Worm (Caenorhabditis elegans): Measurements from ENCODE around the gene EEED8.15.

Gene EEED8.15

ce11 chrII:5418929-5419328 is at the start of gene EEED8.15:
TSS of gene EEED8.15 (plus strand) at chrII:5419229.
- TF ChIP-seq ceh-9 (tag; optimal IDR thresholded peaks at IDR 0.05) = no peak
- TF ChIP-seq rnt-1 (tag; optimal IDR thresholded peaks at IDR 0.05) = no peak
- TF ChIP-seq hlh-6 (tag; optimal IDR thresholded peaks at IDR 0.05) = no peak
- TF ChIP-seq K02D7.2 (tag; optimal IDR thresholded peaks at IDR 0.05) = no peak
- no peak for TF ChIP-seq odd-2 (tag; optimal IDR thresholded peaks at IDR 0.05)
- TF ChIP-seq ceh-22 (tag; optimal IDR thresholded peaks at IDR 0.05) = no peak
- TF ChIP-seq hlh-15 (tag; optimal IDR thresholded peaks at IDR 0.05) = no peak
- no peak for TF ChIP-seq unc-86 (tag; optimal IDR thresholded peaks at IDR 0.05)

- TF ChIP-seq K09A11.1 (tag; optimal IDR thresholded peaks at IDR 0.05; ENCODE audit: insufficient read depth) (no peak), unc-3 (GFP tag; conservative IDR thresholded peaks at IDR 0.05) (no peak), unc-3 (tag; optimal IDR thresholded peaks at IDR 0.05) (no peak), F13H6.1 (tag; optimal IDR thresholded peaks at IDR 0.05) (no peak), ztf-16 (tag; optimal IDR thresholded peaks at IDR 0.05) (no peak), dmd-4 (tag; optimal IDR thresholded peaks at IDR 0.05; ENCODE audit: borderline replicate concordance) (no peak), fax-1 (tag; optimal IDR thresholded peaks at IDR 0.05) (no peak), zip-5 (tag; optimal IDR thresholded peaks at IDR 0.05) (no peak), pag-3 (tag; optimal IDR thresholded peaks at IDR 0.05; ENCODE audit: borderline replicate concordance) (no peak), ceh-9 (tag; optimal IDR thresholded peaks at IDR 0.05) (no peak), tbx-7 (tag; optimal IDR thresholded peaks at IDR 0.05) (no peak), hlh-13 (GFP tag; optimal IDR thresholded peaks at IDR 0.05) (no peak), hlh-8 (tag; optimal IDR thresholded peaks at IDR 0.05) (no peak), tbx-2 (tag; optimal IDR thresholded peaks at IDR 0.05) (no peak), elt-4 (tag; optimal IDR thresholded peaks at IDR 0.05) (no peak)
These were observed 48.4 kb upstream of the EEED8.15 start, which contains the start of gene F09E5.12 for ce11 chrII:5370641-5371040. TSS of gene F09E5.12 (minus strand) at chrII:5370741.

ce11 chrII:5373275-5374047 is 45.6 kb upstream of the EEED8.15 start, which contains the start of the genes agt-2 and F09E5.3:
TSS of gene agt-2 (minus strand) at chrII:5373827.
TSS of gene F09E5.3 (plus strand) at chrII:5373997.
- TF ChIP-seq eyg-1 (tag; optimal IDR thresholded peaks at IDR 0.05) (no peak), ets-4 (tag; optimal IDR thresholded peaks at IDR 0.05) (peak; percentile 47), nfya-1 (tag; optimal IDR thresholded peaks at IDR 0.05) (peak; percentile 81), ceh-2 (tag; optimal IDR thresholded peaks at IDR 0.05) (peak; percentile 7), ceh-48 (tag; optimal IDR thresholded peaks at IDR 0.05) (peak; percentile 40), madf-2 (tag; optimal IDR thresholded peaks at IDR 0.05) (peak; percentile 39), ceh-45 (GFP tag; IDR thresholded peaks at IDR 0.05) (peak; percentile 23; the same call in 1 of the 2 replicates), ceh-31 (tag; optimal IDR thresholded peaks at IDR 0.05) (peak; percentile 42), ztf-16 (tag; optimal IDR thresholded peaks at IDR 0.05) (no peak), ref-2 (tag; optimal IDR thresholded peaks at IDR 0.05) (peak; percentile 31), dve-1 (tag; optimal IDR thresholded peaks at IDR 0.05) (peak; percentile 68), tbx-2 (tag; optimal IDR thresholded peaks at IDR 0.05) (peak; percentile 55), dmd-4 (tag; optimal IDR thresholded peaks at IDR 0.05; ENCODE audit: borderline replicate concordance) (no peak), unc-42 (tag; optimal IDR thresholded peaks at IDR 0.05) (peak; percentile 65), ceh-30 (tag; optimal IDR thresholded peaks at IDR 0.05) (peak; percentile 92), elt-2 (tag; optimal IDR thresholded peaks at IDR 0.05) (peak; percentile 97), ceh-18 (tag; optimal IDR thresholded peaks at IDR 0.05) (peak; percentile 56), unc-55 (GFP tag; optimal IDR thresholded peaks at IDR 0.05) (peak; percentile 8), hlh-30 (tag; optimal IDR thresholded peaks at IDR 0.05; ENCODE audit: insufficient read depth) (peak; percentile 42), hlh-8 (tag; optimal IDR thresholded peaks at IDR 0.05) (no peak), ceh-19 (GFP tag; optimal IDR thresholded peaks at IDR 0.05) (no peak), ceh-34 (tag; optimal IDR thresholded peaks at IDR 0.05) (peak; percentile 57), Y22D7AL.16 (tag; optimal IDR thresholded peaks at IDR 0.05) (peak; percentile 1), sdc-2 (tag; optimal IDR thresholded peaks at IDR 0.05) (peak; percentile 25)
